Worm (Caenorhabditis elegans): ENCODE measurements around the gene C26B9.7.

- TF ChIP-seq ztf-11 (tag; optimal IDR thresholded peaks at IDR 0.05) (no peak), snpc-4 (tag; optimal IDR thresholded peaks at IDR 0.05) (no peak), skn-1 (tag; optimal IDR thresholded peaks at IDR 0.05) (no peak), zag-1 (tag; optimal IDR thresholded peaks at IDR 0.05) (no peak), ceh-28 (tag; optimal IDR thresholded peaks at IDR 0.05) (no peak)
These were observed 32.6 kb downstream of the C26B9.7 start, which contains the start of gene sek-4 for ce11 chrX:5374742-5375141.

All from whole organism, L3 larva.